Worm (Caenorhabditis elegans) whole organism, late embryonic: ENCODE data around the gene F35H10.6.

Experiments used
- C38D4.7 ChIP-seq: fragments of 200-800 bp; sonication (Bioruptor generic); optimal IDR thresholded peaks from 2 replicates; lab custom pipeline; 2018; ENCODE audit warnings: mild to moderate bottlenecking, missing genetic modification characterization, moderate library complexity, missing compliant biosample characterization
- F13H6.1 ChIP-seq: sonication (generic microtip); optimal IDR thresholded peaks from 2 replicates; lab custom pipeline; 2016; ENCODE audit warnings: missing genetic modification characterization, missing compliant biosample characterization
- K02D7.2 ChIP-seq: sonication (generic microtip); optimal IDR thresholded peaks from 2 replicates; lab custom pipeline; 2017; ENCODE audit warnings: mild to moderate bottlenecking, missing genetic modification characterization, missing compliant biosample characterization
- K09A11.1 ChIP-seq: sonication (generic microtip); optimal IDR thresholded peaks from 2 replicates; lab custom pipeline; 2017; ENCODE audit warnings: antibody characterized with exemption, mild to moderate bottlenecking, missing genetic modification characterization, missing compliant biosample characterization; ENCODE audit not compliant: insufficient read depth
- ahr-1 ChIP-seq: sonication (generic microtip); optimal IDR thresholded peaks from 2 replicates; lab custom pipeline; 2016; ENCODE audit warnings: missing genetic modification characterization, missing compliant biosample characterization
- ama-1 ChIP-seq: fragments of 150-350 bp; optimal IDR thresholded peaks from 2 replicates; lab custom pipeline; 2014
- ceh-18 ChIP-seq: sonication (generic microtip); optimal IDR thresholded peaks from 2 replicates; lab custom pipeline; 2016; ENCODE audit warnings: missing genetic modification characterization, missing compliant biosample characterization
- ceh-22 ChIP-seq: sonication (generic microtip); optimal IDR thresholded peaks from 2 replicates; lab custom pipeline; 2017; ENCODE audit warnings: missing biosample characterization, missing genetic modification characterization
- ceh-24 ChIP-seq: sonication (generic microtip); optimal IDR thresholded peaks from 2 replicates; lab custom pipeline; 2016; ENCODE audit warnings: mild to moderate bottlenecking, missing genetic modification characterization, missing compliant biosample characterization
- ceh-45 ChIP-seq: fragments of 200-800 bp; sonication (Bioruptor generic); IDR thresholded peaks from 2 replicates; pipeline ENCODE4 v1.3.6; 2022; ENCODE audit warnings: missing genetic modification reagents, missing genetic modification characterization, missing compliant biosample characterization
- ceh-9 ChIP-seq: sonication (generic microtip); optimal IDR thresholded peaks from 2 replicates; lab custom pipeline; 2016; ENCODE audit warnings: mild to moderate bottlenecking, missing genetic modification characterization, inconsistent platforms, missing compliant biosample characterization
- ets-4 ChIP-seq: sonication (generic microtip); optimal IDR thresholded peaks from 2 replicates; lab custom pipeline; 2016; ENCODE audit warnings: missing genetic modification characterization, missing compliant biosample characterization
- fkh-10 ChIP-seq: fragments of 150-350 bp; optimal IDR thresholded peaks from 2 replicates; lab custom pipeline; 2014; ENCODE audit warnings: missing biosample characterization, missing genetic modification reagents, missing genetic modification characterization
- fkh-6 ChIP-seq: sonication (generic microtip); optimal IDR thresholded peaks from 2 replicates; lab custom pipeline; 2016; ENCODE audit warnings: missing genetic modification characterization, missing compliant biosample characterization
- gmeb-2 ChIP-seq: sonication (generic microtip); optimal IDR thresholded peaks from 2 replicates; lab custom pipeline; 2016; ENCODE audit warnings: missing genetic modification characterization, inconsistent platforms, missing compliant biosample characterization
- hlh-13 ChIP-seq: fragments of 200-800 bp; sonication (Bioruptor generic); optimal IDR thresholded peaks from 2 replicates; lab custom pipeline; 2018; ENCODE audit warnings: mild to moderate bottlenecking, missing genetic modification characterization, missing compliant biosample characterization
- hlh-15 ChIP-seq: sonication (generic microtip); optimal IDR thresholded peaks from 2 replicates; lab custom pipeline; 2016; ENCODE audit warnings: missing genetic modification characterization, missing compliant biosample characterization
- hlh-8 ChIP-seq: sonication (generic microtip); optimal IDR thresholded peaks from 2 replicates; lab custom pipeline; 2016; ENCODE audit warnings: missing genotype, missing genetic modification characterization, missing compliant biosample characterization
- lim-6 ChIP-seq: sonication (generic microtip); optimal IDR thresholded peaks from 2 replicates; lab custom pipeline; 2016; ENCODE audit warnings: missing genetic modification characterization, missing compliant biosample characterization
- madf-2 ChIP-seq: sonication (generic microtip); optimal IDR thresholded peaks from 2 replicates; lab custom pipeline; 2017; ENCODE audit warnings: missing genetic modification characterization, missing compliant biosample characterization
- mec-3 ChIP-seq: sonication (generic microtip); optimal IDR thresholded peaks from 2 replicates; lab custom pipeline; 2016; ENCODE audit warnings: borderline replicate concordance, missing genetic modification characterization, missing compliant biosample characterization
- nfya-1 ChIP-seq: sonication (generic microtip); optimal IDR thresholded peaks from 2 replicates; lab custom pipeline; 2017; ENCODE audit warnings: missing genetic modification characterization, mild to moderate bottlenecking, missing compliant biosample characterization, antibody characterized with exemption, moderate library complexity
- nhr-232 ChIP-seq: sonication (generic microtip); optimal IDR thresholded peaks from 2 replicates; lab custom pipeline; 2016; ENCODE audit warnings: missing genetic modification characterization, missing compliant biosample characterization
- npax-4 ChIP-seq: sonication (generic microtip); optimal IDR thresholded peaks from 2 replicates; lab custom pipeline; 2016; ENCODE audit warnings: missing genetic modification characterization, missing compliant biosample characterization
- odd-2 ChIP-seq: sonication (generic microtip); optimal IDR thresholded peaks from 2 replicates; lab custom pipeline; 2017; ENCODE audit warnings: antibody characterized with exemption, mild to moderate bottlenecking, missing genetic modification characterization, missing compliant biosample characterization
- pag-3 ChIP-seq: sonication (generic microtip); optimal IDR thresholded peaks from 2 replicates; lab custom pipeline; 2016; ENCODE audit warnings: missing compliant biosample characterization, missing genetic modification characterization, borderline replicate concordance
- pat-9 ChIP-seq: fragments of 200-800 bp; sonication (Bioruptor generic); optimal IDR thresholded peaks from 2 replicates; lab custom pipeline; 2018; ENCODE audit warnings: mild to moderate bottlenecking, missing genetic modification characterization, moderate library complexity, missing compliant biosample characterization
- pha-2 ChIP-seq: sonication (generic microtip); optimal IDR thresholded peaks from 2 replicates; lab custom pipeline; 2017; ENCODE audit warnings: mild to moderate bottlenecking, missing genetic modification characterization, missing compliant biosample characterization
- pha-4 ChIP-seq: fragments of 150-350 bp; optimal IDR thresholded peaks from 2 replicates; lab custom pipeline; 2018; ENCODE audit warnings: missing biosample characterization, missing genetic modification reagents, missing genetic modification characterization
- rnt-1 ChIP-seq: sonication (generic microtip); optimal IDR thresholded peaks from 2 replicates; lab custom pipeline; 2016; ENCODE audit warnings: missing genetic modification characterization, missing compliant biosample characterization
- sox-4 ChIP-seq: sonication (generic microtip); optimal IDR thresholded peaks from 2 replicates; lab custom pipeline; 2017; ENCODE audit warnings: mild to moderate bottlenecking, missing genetic modification characterization, inconsistent platforms, missing compliant biosample characterization
- syd-9 ChIP-seq: sonication (generic microtip); optimal IDR thresholded peaks from 2 replicates; lab custom pipeline; 2016; ENCODE audit warnings: mild to moderate bottlenecking, missing genetic modification characterization, moderate library complexity, missing compliant biosample characterization
- unc-3 ChIP-seq, 2 experiments: fragments of 200-800 bp in 1 of 2; sonication (Bioruptor generic) in 1 of 2; sonication (generic microtip) in 1 of 2; conservative IDR thresholded peaks in 1 of 2; optimal IDR thresholded peaks in 1 of 2; 2 replicates each; pipeline versions ENCODE4 v1.3.6 to Lab custom; 2016 to 2022; ENCODE audit warnings: missing compliant biosample characterization in 2 of 2, missing genetic modification characterization in 2 of 2, missing genetic modification reagents in 1 of 2
- unc-86 ChIP-seq: sonication (generic microtip); optimal IDR thresholded peaks from 2 replicates; lab custom pipeline; 2016; ENCODE audit warnings: missing genetic modification characterization, missing compliant biosample characterization
- zip-5 ChIP-seq: sonication (generic microtip); optimal IDR thresholded peaks from 2 replicates; lab custom pipeline; 2016; ENCODE audit warnings: missing genetic modification characterization, missing compliant biosample characterization
- ztf-16 ChIP-seq: sonication (generic microtip); optimal IDR thresholded peaks from 2 replicates; lab custom pipeline; 2017; ENCODE audit warnings: missing genetic modification characterization, missing compliant biosample characterization

The F35H10.6 gene

ce11 chrIV:8276609-8277008 is 23.1 kb upstream of the F35H10.6 start, which contains the start of gene K07H8.12:
K07H8.12 (minus strand) TSS chrIV:8276709.
- TF ChIP-seq C38D4.7 (GFP tag; lab: Kevin White, UChicago) (no peak), ztf-16 (no peak), hlh-8 (tag; lab: Kevin White, UChicago) (no peak), mec-3 (tag; lab: Kevin White, UChicago) (no peak), unc-86 (tag; lab: Kevin White, UChicago) (no peak), npax-4 (tag; lab: Kevin White, UChicago) (no peak), K02D7.2 (tag; lab: Kevin White, UChicago) (no peak)

- no peak for TF ChIP-seq pat-9
- TF ChIP-seq ahr-1 (tag; lab: Kevin White, UChicago): no peak
- no peak for TF ChIP-seq ama-1
- no peak for TF ChIP-seq ets-4
- no peak for TF ChIP-seq hlh-13 (GFP tag; lab: Kevin White, UChicago)
- no peak for TF ChIP-seq K02D7.2 (tag; lab: Kevin White, UChicago)
- TF ChIP-seq hlh-15 (tag; lab: Kevin White, UChicago): no peak
- TF ChIP-seq nfya-1: no peak
- no peak for TF ChIP-seq ceh-9
- no peak for TF ChIP-seq hlh-8 (tag; lab: Kevin White, UChicago)
- no peak for TF ChIP-seq pha-4 (tag; lab: Kevin White, UChicago)
- TF ChIP-seq nhr-232 (tag; lab: Kevin White, UChicago): no peak
- no peak for TF ChIP-seq gmeb-2 (tag; lab: Kevin White, UChicago)
- TF ChIP-seq ceh-45: no peak
- TF ChIP-seq ceh-22 (tag; lab: Kevin White, UChicago): no peak
- no peak for TF ChIP-seq fkh-10 (GFP tag; lab: Kevin White, UChicago)
Measured at ce11 chrIV:8283214-8283613, 16.5 kb upstream of the F35H10.6 start.

ce11 chrIV:8286352-8286751 is 13.4 kb upstream of the F35H10.6 start, which contains the start of gene K07H8.9:
K07H8.9 (minus strand) TSS chrIV:8286476.
- TF ChIP-seq nfya-1 (no peak), npax-4 (tag; lab: Kevin White, UChicago) (no peak), pha-2 (tag; lab: Kevin White, UChicago) (no peak), ahr-1 (tag; lab: Kevin White, UChicago) (no peak), F13H6.1 (tag; lab: Kevin White, UChicago) (no peak), K09A11.1 (no peak), syd-9 (tag; lab: Kevin White, UChicago) (no peak), madf-2 (no peak), ama-1 (no peak)
- TF ChIP-seq, all 69 proteins: peak for 0

- no peak for TF ChIP-seq C38D4.7 (GFP tag; lab: Kevin White, UChicago)
- no peak for TF ChIP-seq odd-2 (tag; lab: Kevin White, UChicago)
- TF ChIP-seq npax-4 (tag; lab: Kevin White, UChicago): no peak
- no peak for TF ChIP-seq unc-3 (GFP tag; conservative IDR thresholded peaks at IDR 0.05; lab: Robert Waterston, UW)
- no peak for TF ChIP-seq unc-3 (tag; optimal IDR thresholded peaks at IDR 0.05; lab: Kevin White, UChicago)
- no peak for TF ChIP-seq hlh-13 (GFP tag; lab: Kevin White, UChicago)
- TF ChIP-seq K09A11.1: no peak
- TF ChIP-seq ceh-24 (tag; lab: Kevin White, UChicago): no peak
- no peak for TF ChIP-seq fkh-6
- TF ChIP-seq pag-3 (tag; lab: Kevin White, UChicago): no peak
- no peak for TF ChIP-seq rnt-1 (tag; lab: Kevin White, UChicago)
- TF ChIP-seq unc-86 (tag; lab: Kevin White, UChicago): no peak
- no peak for TF ChIP-seq ceh-22 (tag; lab: Kevin White, UChicago)
- no peak for TF ChIP-seq sox-4 (tag; lab: Kevin White, UChicago)
- TF ChIP-seq ceh-18 (tag; lab: Kevin White, UChicago): no peak
- TF ChIP-seq ztf-16: no peak
- TF ChIP-seq ama-1: no peak
- TF ChIP-seq zip-5: no peak
- no peak for TF ChIP-seq lim-6
- no peak for TF ChIP-seq ceh-9
Measured at ce11 chrIV:8287287-8287686, 12.4 kb upstream of the F35H10.6 start.
